Worm (Caenorhabditis elegans) whole organism, young adult: ENCODE measurements around the gene F36G9.7.

Source experiments
- C06A6.2 ChIP-seq: fragments of 200-800 bp; sonication (Bioruptor generic); conservative IDR thresholded peaks from 2 replicates; pipeline ENCODE4 v1.3.6; 2022; ENCODE audit warnings: missing genetic modification characterization, missing compliant biosample characterization
- F22D6.2 ChIP-seq: sonication (generic microtip); optimal IDR thresholded peaks from 2 replicates; lab custom pipeline; 2016; ENCODE audit warnings: mild to moderate bottlenecking, missing genetic modification characterization, missing compliant biosample characterization
- F23B12.7 ChIP-seq: sonication (generic microtip); optimal IDR thresholded peaks from 2 replicates; lab custom pipeline; 2017; ENCODE audit warnings: missing genetic modification characterization, mild to moderate bottlenecking, missing compliant biosample characterization, antibody characterized with exemption, moderate library complexity; ENCODE audit not compliant: insufficient read depth
- T26A5.8 ChIP-seq: sonication (generic microtip); optimal IDR thresholded peaks from 2 replicates; lab custom pipeline; 2016; ENCODE audit warnings: missing genetic modification characterization, missing compliant biosample characterization
- Y56A3A.18 ChIP-seq: fragments of 200-800 bp; sonication (Bioruptor generic); IDR thresholded peaks from 2 replicates; pipeline ENCODE4 v1.3.6; 2022; ENCODE audit warnings: missing genetic modification reagents, missing genetic modification characterization, missing compliant biosample characterization
- Y79H2A.3 ChIP-seq: fragments of 200-800 bp; sonication (Bioruptor generic); conservative IDR thresholded peaks from 2 replicates; pipeline ENCODE4 v1.3.6; 2022; ENCODE audit warnings: missing genetic modification reagents, missing genetic modification characterization, missing compliant biosample characterization
- ZK185.1 ChIP-seq: sonication (generic microtip); optimal IDR thresholded peaks from 2 replicates; lab custom pipeline; 2016; ENCODE audit warnings: mild to moderate bottlenecking, missing genetic modification characterization, missing compliant biosample characterization; ENCODE audit not compliant: poor library complexity, severe bottlenecking
- attf-5 ChIP-seq: fragments of 200-800 bp; sonication (Bioruptor generic); optimal IDR thresholded peaks from 2 replicates; lab custom pipeline; 2018; ENCODE audit warnings: mild to moderate bottlenecking, missing genetic modification characterization, missing compliant biosample characterization
- bed-2 ChIP-seq: fragments of 200-800 bp; sonication (Bioruptor generic); IDR thresholded peaks from 2 replicates; pipeline ENCODE4 v1.3.6; 2022; ENCODE audit warnings: missing genetic modification reagents, missing genetic modification characterization, missing compliant biosample characterization
- ceh-79 ChIP-seq: sonication (generic microtip); optimal IDR thresholded peaks from 2 replicates; lab custom pipeline; 2017; ENCODE audit warnings: mild to moderate bottlenecking, missing genetic modification characterization, missing compliant biosample characterization
- ceh-91 ChIP-seq: fragments of 200-800 bp; sonication (Bioruptor generic); IDR thresholded peaks from 2 replicates; pipeline ENCODE4 v1.3.6; 2022; ENCODE audit warnings: missing genetic modification reagents, missing genetic modification characterization, missing compliant biosample characterization
- dpl-1 ChIP-seq: fragments of 150-350 bp; optimal IDR thresholded peaks from 2 replicates; lab custom pipeline; 2014; ENCODE audit warnings: missing biosample characterization, missing genetic modification reagents, missing genetic modification characterization
- ekl-4 ChIP-seq: fragments of 200-800 bp; sonication (Bioruptor generic); IDR thresholded peaks from 2 replicates; pipeline ENCODE4 v1.3.6; 2022; ENCODE audit warnings: missing genetic modification reagents, missing genetic modification characterization, missing compliant biosample characterization
- hlh-12 ChIP-seq: sonication (generic microtip); optimal IDR thresholded peaks from 2 replicates; lab custom pipeline; 2016; ENCODE audit warnings: missing genetic modification characterization, missing compliant biosample characterization
- hlh-26 ChIP-seq: fragments of 200-800 bp; sonication (Bioruptor generic); conservative IDR thresholded peaks from 2 replicates; pipeline ENCODE4 v1.3.6; 2022; ENCODE audit warnings: missing genetic modification reagents, missing genetic modification characterization, missing compliant biosample characterization
- hmg-1.2 ChIP-seq: fragments of 200-800 bp; sonication (Bioruptor generic); IDR thresholded peaks from 2 replicates; pipeline ENCODE4 v1.3.6; 2022; ENCODE audit warnings: missing genetic modification reagents, missing genetic modification characterization, missing compliant biosample characterization
- hrde-1 ChIP-seq: sonication (generic microtip); optimal IDR thresholded peaks from 2 replicates; lab custom pipeline; 2016; ENCODE audit warnings: missing genetic modification characterization, mild to moderate bottlenecking, missing compliant biosample characterization, moderate library complexity, missing genotype, missing genetic modification reagents, borderline replicate concordance
- hsf-1 ChIP-seq: fragments of 200-800 bp; sonication (Bioruptor generic); IDR thresholded peaks from 2 replicates; pipeline ENCODE4 v1.3.6; 2022; ENCODE audit warnings: missing genetic modification reagents, missing genetic modification characterization, missing compliant biosample characterization
- lag-1 ChIP-seq: fragments of 200-800 bp; sonication (Bioruptor generic); IDR thresholded peaks from 2 replicates; pipeline ENCODE4 v1.3.6; 2022; ENCODE audit warnings: missing genetic modification reagents, missing genetic modification characterization, missing compliant biosample characterization
- madf-10 ChIP-seq: sonication (generic microtip); optimal IDR thresholded peaks from 2 replicates; lab custom pipeline; 2016; ENCODE audit warnings: mild to moderate bottlenecking, missing genetic modification characterization, missing compliant biosample characterization
- madf-8 ChIP-seq: fragments of 200-800 bp; sonication (Bioruptor generic); conservative IDR thresholded peaks from 2 replicates; pipeline ENCODE4 v1.3.6; 2022; ENCODE audit warnings: missing genetic modification reagents, missing genetic modification characterization, missing compliant biosample characterization
- mes-4 ChIP-seq: sonication (generic microtip); optimal IDR thresholded peaks from 2 replicates; lab custom pipeline; 2016; ENCODE audit warnings: missing genotype, missing genetic modification characterization, missing compliant biosample characterization
- nfyb-1 ChIP-seq: fragments of 200-800 bp; sonication (Bioruptor generic); IDR thresholded peaks from 2 replicates; pipeline ENCODE4 v1.3.6; 2022; ENCODE audit warnings: missing genetic modification reagents, missing genetic modification characterization, missing compliant biosample characterization
- nhr-179 ChIP-seq: sonication (generic microtip); optimal IDR thresholded peaks from 2 replicates; lab custom pipeline; 2016; ENCODE audit warnings: mild to moderate bottlenecking, missing genetic modification characterization, missing compliant biosample characterization
- nhr-27 ChIP-seq: fragments of 200-800 bp; sonication (Bioruptor generic); optimal IDR thresholded peaks from 2 replicates; lab custom pipeline; 2018; ENCODE audit warnings: mild to moderate bottlenecking, missing genetic modification characterization, moderate library complexity, missing compliant biosample characterization
- nhr-90 ChIP-seq: sonication (generic microtip); optimal IDR thresholded peaks from 2 replicates; lab custom pipeline; 2016; ENCODE audit warnings: missing genotype, mild to moderate bottlenecking, missing genetic modification characterization, missing compliant biosample characterization
- rec-8 ChIP-seq, 2 experiments: sonication (generic microtip); optimal IDR thresholded peaks; 2 replicates each; lab custom pipeline; 2016; ENCODE audit warnings: mild to moderate bottlenecking in 2 of 2, missing genetic modification characterization in 2 of 2, missing genetic modification reagents in 2 of 2, missing genotype in 2 of 2, missing biosample characterization in 1 of 2, missing compliant biosample characterization in 1 of 2, moderate library complexity in 1 of 2
- snpc-1.3 ChIP-seq: sonication (generic microtip); optimal IDR thresholded peaks from 2 replicates; lab custom pipeline; 2017; ENCODE audit warnings: missing genetic modification characterization, mild to moderate bottlenecking, missing compliant biosample characterization, antibody characterized with exemption, moderate library complexity, missing genotype, missing genetic modification reagents; ENCODE audit not compliant: insufficient read depth
- snpc-3.4 ChIP-seq: sonication (generic microtip); optimal IDR thresholded peaks from 2 replicates; lab custom pipeline; 2017; ENCODE audit warnings: missing genetic modification characterization, mild to moderate bottlenecking, missing compliant biosample characterization, antibody characterized with exemption, moderate library complexity, missing genotype, missing genetic modification reagents
- snpc-4 ChIP-seq, 5 experiments: fragments of 150-350 bp in 1 of 5; sonication (generic microtip) in 4 of 5; optimal IDR thresholded peaks; 2 replicates each; lab custom pipeline; 2014 to 2018; ENCODE audit warnings: missing genetic modification characterization in 5 of 5, missing biosample characterization in 3 of 5, antibody characterized with exemption in 2 of 5, mild to moderate bottlenecking in 2 of 5, missing compliant biosample characterization in 2 of 5, missing genotype in 2 of 5, moderate library complexity in 2 of 5, missing genetic modification reagents in 1 of 5
- tbx-9 ChIP-seq: sonication (generic microtip); optimal IDR thresholded peaks from 2 replicates; lab custom pipeline; 2016; ENCODE audit warnings: borderline replicate concordance, missing genetic modification characterization, inconsistent platforms, missing compliant biosample characterization
- zim-3 ChIP-seq: sonication (generic microtip); optimal IDR thresholded peaks from 2 replicates; lab custom pipeline; 2017; ENCODE audit warnings: mild to moderate bottlenecking, missing genetic modification characterization, moderate library complexity, missing compliant biosample characterization
- ztf-26 ChIP-seq: sonication (generic microtip); optimal IDR thresholded peaks from 2 replicates; lab custom pipeline; 2017; ENCODE audit warnings: missing genetic modification characterization, missing compliant biosample characterization
- ztf-28 ChIP-seq: fragments of 200-800 bp; sonication (Bioruptor generic); IDR thresholded peaks from 2 replicates; pipeline ENCODE4 v1.3.6; 2022; ENCODE audit warnings: missing genetic modification reagents, missing genetic modification characterization, missing compliant biosample characterization

The F36G9.7 gene

DNA sequence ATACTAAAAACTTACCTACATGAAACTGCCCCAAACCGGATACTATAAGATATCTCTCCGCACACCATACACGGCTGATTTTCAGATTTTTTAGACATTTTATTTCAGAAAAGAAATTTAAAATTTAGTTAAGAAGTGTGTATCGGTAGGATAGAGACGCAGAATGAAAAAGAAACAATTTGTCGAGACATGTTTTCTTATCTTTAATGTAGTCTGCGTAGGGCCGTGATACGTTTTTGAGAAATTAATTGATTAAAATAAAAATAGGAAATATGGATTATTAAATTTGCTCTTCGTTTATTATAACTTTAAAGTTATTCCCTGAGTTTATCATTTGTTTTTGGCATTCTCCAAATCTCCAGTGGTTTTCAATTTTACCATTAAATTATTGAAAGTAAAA is 45.2 kb downstream of the F36G9.7 start, which contains the start of gene nhr-108:
TSS of gene nhr-108 (minus strand) at position 166 of the 400 bp plus-strand sequence.
- TF ChIP-seq nhr-179 (tag; lab: Kevin White, UChicago) = no peak
- no peak for TF ChIP-seq snpc-3.4 (tag; lab: Kevin White, UChicago)
- no peak for TF ChIP-seq madf-10 (tag; lab: Kevin White, UChicago)
- TF ChIP-seq nhr-90 = no peak
- TF ChIP-seq Y79H2A.3 = no peak
- TF ChIP-seq nfyb-1 (GFP tag; lab: Robert Waterston, UW) = no peak
- no peak for TF ChIP-seq F22D6.2 (tag; lab: Kevin White, UChicago)
- TF ChIP-seq F23B12.7 (tag; lab: Kevin White, UChicago) = no peak

DNA sequence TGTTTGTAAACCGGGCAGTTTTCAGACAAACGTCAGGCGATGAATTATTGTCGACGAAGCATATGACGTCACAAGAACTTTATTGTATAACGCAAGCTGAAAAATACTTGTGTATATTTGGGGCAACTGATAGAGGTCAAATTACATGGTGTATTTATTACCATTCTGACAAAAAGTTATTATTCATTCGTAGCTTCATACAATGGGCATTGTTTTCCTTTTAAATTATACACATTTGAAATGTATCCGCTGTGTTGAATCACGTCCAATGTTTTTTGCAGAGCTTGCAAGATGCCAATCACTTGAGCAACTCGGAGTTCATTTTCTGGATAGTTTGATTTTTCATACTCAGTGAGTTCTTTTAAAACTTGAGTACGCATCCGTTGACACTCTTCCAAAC is 46.6 kb downstream of the F36G9.7 start, which contains the start of gene F35E8.13:
TSS of gene F35E8.13 (plus strand) at position 301 of the 400 bp plus-strand sequence.
- TF ChIP-seq attf-5 (GFP tag; lab: Kevin White, UChicago) = no peak
- no peak for TF ChIP-seq bed-2
- no peak for TF ChIP-seq hrde-1 (tag; lab: Kevin White, UChicago)
- TF ChIP-seq madf-10 (tag; lab: Kevin White, UChicago) = no peak
- no peak for TF ChIP-seq snpc-4 (GFP tag; optimal IDR thresholded peaks at IDR 0.05; lab: Kevin White, UChicago)
- TF ChIP-seq snpc-4 (tag; optimal IDR thresholded peaks at IDR 0.05; lab: Kevin White, UChicago) = no peak
- TF ChIP-seq C06A6.2 (GFP tag; lab: Robert Waterston, UW) = no peak
- TF ChIP-seq tbx-9 (tag; lab: Kevin White, UChicago) = no peak
- TF ChIP-seq hlh-12 (tag; lab: Kevin White, UChicago) = no peak
- no peak for TF ChIP-seq lag-1 (GFP tag; lab: Robert Waterston, UW)
- no peak for TF ChIP-seq ceh-91 (GFP tag; lab: Robert Waterston, UW)
- TF ChIP-seq mes-4 (tag; lab: Kevin White, UChicago) = no peak
- TF ChIP-seq madf-8 (GFP tag; lab: Robert Waterston, UW) = no peak
- no peak for TF ChIP-seq nhr-27 (tag; lab: Kevin White, UChicago)
- no peak for TF ChIP-seq ztf-28 (GFP tag; lab: Robert Waterston, UW)
- TF ChIP-seq hlh-26 (GFP tag; lab: Robert Waterston, UW) = no peak
- TF ChIP-seq, all 124 proteins: peak for 0

DNA sequence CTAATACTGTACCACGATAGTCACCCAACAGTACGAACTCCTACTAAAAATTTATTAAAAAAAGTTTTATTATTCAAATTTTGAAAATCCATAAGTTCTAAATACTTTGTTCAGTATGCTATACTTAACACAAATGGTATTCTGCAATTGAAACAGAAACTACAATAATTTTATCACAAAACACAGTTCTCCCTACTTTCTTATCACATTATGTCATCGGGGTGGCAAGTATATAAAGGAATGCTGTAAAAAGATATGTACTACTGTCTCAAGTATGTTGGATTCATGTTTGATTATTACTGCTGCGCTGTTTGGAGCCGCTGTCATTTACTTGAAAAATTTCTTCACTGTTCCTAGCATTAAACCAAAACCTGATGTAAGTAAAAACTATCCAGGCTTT is 48.5 kb downstream of the F36G9.7 start, which contains the start of gene cdr-1:
TSS of gene cdr-1 (plus strand) at position 208 of the 400 bp plus-strand sequence.
- TF ChIP-seq mes-4 (tag; lab: Kevin White, UChicago) = no peak
- no peak for TF ChIP-seq dpl-1 (GFP tag; lab: Kevin White, UChicago)
- TF ChIP-seq snpc-1.3 (tag; lab: Kevin White, UChicago) = no peak
- TF ChIP-seq, all 124 proteins: peak for 0

DNA sequence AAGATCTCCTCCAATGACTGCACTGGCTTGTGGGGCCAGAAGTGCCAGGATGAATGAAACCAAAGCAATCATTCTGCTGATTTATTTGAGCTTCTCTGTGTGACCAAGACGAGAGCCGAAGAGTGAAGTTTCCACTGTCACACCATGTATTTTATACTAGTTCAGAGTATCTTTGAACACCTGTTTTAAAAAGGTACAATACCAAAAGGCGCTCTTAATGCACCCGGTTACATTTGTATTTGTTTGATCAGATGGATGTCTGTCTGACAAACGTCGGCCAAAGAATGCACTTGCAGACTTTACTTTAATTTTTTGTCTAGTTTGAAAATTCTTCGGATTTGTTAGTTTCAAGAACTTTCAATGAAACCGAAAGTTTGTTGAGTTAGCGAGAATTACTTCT is 49.3 kb downstream of the F36G9.7 start, which contains the start of gene F35E8.10:
TSS of gene F35E8.10 (minus strand) at position 101 of the 400 bp plus-strand sequence.
- TF ChIP-seq hsf-1 (GFP tag; lab: Robert Waterston, UW) (no peak), tbx-9 (tag; lab: Kevin White, UChicago) (no peak), zim-3 (tag; lab: Kevin White, UChicago) (no peak), T26A5.8 (tag; lab: Kevin White, UChicago) (no peak), ZK185.1 (tag; lab: Kevin White, UChicago) (no peak), ekl-4 (GFP tag; lab: Robert Waterston, UW) (no peak), hmg-1.2 (GFP tag; lab: Robert Waterston, UW) (no peak), rec-8 (tag; optimal IDR thresholded peaks at IDR 0.05; lab: Kevin White, UChicago) (no peak), ztf-26 (tag; lab: Kevin White, UChicago) (no peak), lag-1 (GFP tag; lab: Robert Waterston, UW) (no peak), ceh-79 (no peak), Y56A3A.18 (GFP tag; lab: Robert Waterston, UW) (no peak)
- TF ChIP-seq, all 124 proteins: peak for 0
